Worm (Caenorhabditis elegans) whole organism, L2 larva: ENCODE data around the gene stg-1.

Source experiments
- C34F6.9 ChIP-seq: fragments of 150-350 bp; optimal IDR thresholded peaks from 2 replicates; lab custom pipeline; 2014; ENCODE audit warnings: missing biosample characterization, missing genetic modification characterization
- R02D3.7 ChIP-seq: fragments of 150-350 bp; optimal IDR thresholded peaks from 2 replicates; lab custom pipeline; 2014; ENCODE audit warnings: missing biosample characterization, missing genetic modification characterization
- ceh-16 ChIP-seq: fragments of 150-350 bp; optimal IDR thresholded peaks from 2 replicates; lab custom pipeline; 2014; ENCODE audit warnings: missing biosample characterization, missing genetic modification characterization
- dmd-4 ChIP-seq: sonication (generic microtip); optimal IDR thresholded peaks from 2 replicates; lab custom pipeline; 2017; ENCODE audit warnings: missing biosample characterization, missing genetic modification characterization
- elt-1 ChIP-seq: fragments of 150-350 bp; optimal IDR thresholded peaks from 2 replicates; lab custom pipeline; 2014; ENCODE audit warnings: missing biosample characterization, missing genetic modification characterization
- gmeb-1 ChIP-seq: fragments of 150-350 bp; optimal IDR thresholded peaks from 2 replicates; lab custom pipeline; 2014; ENCODE audit warnings: missing biosample characterization, missing genetic modification characterization
- mbf-1 ChIP-seq: sonication (generic microtip); optimal IDR thresholded peaks from 2 replicates; lab custom pipeline; 2017; ENCODE audit warnings: missing biosample characterization, missing genetic modification characterization
- nhr-237 ChIP-seq: fragments of 150-350 bp; optimal IDR thresholded peaks from 2 replicates; lab custom pipeline; 2014; ENCODE audit warnings: missing biosample characterization, missing genetic modification characterization
- nhr-77 ChIP-seq: fragments of 150-350 bp; optimal IDR thresholded peaks from 2 replicates; lab custom pipeline; 2014; ENCODE audit warnings: missing biosample characterization, missing genetic modification characterization
- peb-1 ChIP-seq: fragments of 150-350 bp; optimal IDR thresholded peaks from 2 replicates; lab custom pipeline; 2014; ENCODE audit warnings: missing biosample characterization, missing genetic modification characterization
- sma-3 ChIP-seq: sonication (generic microtip); optimal IDR thresholded peaks from 2 replicates; lab custom pipeline; 2016; ENCODE audit warnings: missing genetic modification reagents, missing genetic modification characterization, missing compliant biosample characterization
- snpc-4 ChIP-seq: fragments of 150-350 bp; optimal IDR thresholded peaks from 2 replicates; lab custom pipeline; 2014; ENCODE audit warnings: missing biosample characterization, missing genetic modification characterization
- ztf-1 ChIP-seq: fragments of 200-800 bp; sonication (Bioruptor generic); conservative IDR thresholded peaks from 2 replicates; pipeline ENCODE4 v1.3.6; 2022; ENCODE audit warnings: missing genetic modification characterization, missing compliant biosample characterization
- ztf-4 ChIP-seq: fragments of 150-350 bp; optimal IDR thresholded peaks from 2 replicates; lab custom pipeline; 2014; ENCODE audit warnings: missing biosample characterization, missing genetic modification characterization

stg-1 gene

ce11 chrII:10007917-10008316, 52.5 kb downstream of the stg-1 start, which contains the start of gene ZK892.5:
Gene ZK892.5, plus strand, starts transcription at chrII:10008217.
- TF ChIP-seq R02D3.7 (tag; lab: Kevin White, UChicago) (no peak), elt-1 (tag; lab: Kevin White, UChicago) (no peak), mbf-1 (tag; lab: Kevin White, UChicago) (no peak), nhr-237 (tag; lab: Kevin White, UChicago) (no peak), sma-3 (GFP tag; lab: Kevin White, UChicago) (no peak), peb-1 (tag; lab: Kevin White, UChicago) (no peak), ceh-16 (tag; lab: Kevin White, UChicago) (no peak), nhr-77 (tag; lab: Kevin White, UChicago) (no peak), C34F6.9 (tag; lab: Kevin White, UChicago) (no peak), dmd-4 (tag; lab: Kevin White, UChicago) (no peak), gmeb-1 (tag; lab: Kevin White, UChicago) (no peak), ztf-4 (tag; lab: Kevin White, UChicago) (no peak), ztf-1 (GFP tag; lab: Robert Waterston, UW) (no peak), snpc-4 (no peak)
